Worm (Caenorhabditis elegans): Measurements from ENCODE around the gene sams-4.

sams-4 gene

DNA sequence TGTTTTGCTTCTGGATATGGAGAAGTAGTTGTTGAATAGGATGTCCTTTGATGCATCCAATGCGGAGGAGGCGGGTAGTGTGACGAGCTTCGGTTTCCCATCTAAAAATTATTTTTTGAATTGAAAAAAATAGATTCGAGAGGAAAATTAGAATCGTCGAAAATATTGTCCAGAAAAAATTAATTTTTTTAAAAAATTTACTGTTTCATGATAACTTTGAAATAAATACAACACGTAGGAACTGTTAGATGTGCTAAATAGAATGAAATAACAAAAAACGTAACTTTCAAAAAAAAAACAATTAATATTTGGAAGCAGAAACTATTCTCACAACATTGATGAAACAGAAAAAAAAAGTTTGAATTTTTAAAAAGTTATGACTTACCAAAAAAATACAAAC is 13.7 kb upstream of the sams-4 start, which contains the start of gene C06E7.4:
TSS of gene C06E7.4 (minus strand) at position 101 of the 400 bp plus-strand sequence.
- no peak for TF ChIP-seq W03F9.2 (tag; optimal IDR thresholded peaks at IDR 0.05)
- TF ChIP-seq him-1 (tag; optimal IDR thresholded peaks at IDR 0.05): no peak
- TF ChIP-seq dao-5 (tag; optimal IDR thresholded peaks at IDR 0.05): no peak

- TF ChIP-seq him-1 (tag; optimal IDR thresholded peaks at IDR 0.05): no peak
- no peak for TF ChIP-seq W03F9.2 (tag; optimal IDR thresholded peaks at IDR 0.05)
- TF ChIP-seq dao-5 (tag; optimal IDR thresholded peaks at IDR 0.05): no peak
Measured at ce11 chrIV:5858212-5858611, 12.0 kb upstream of the sams-4 start.

- TF ChIP-seq dao-5 (tag; optimal IDR thresholded peaks at IDR 0.05) (no peak), W03F9.2 (tag; optimal IDR thresholded peaks at IDR 0.05) (no peak), him-1 (tag; optimal IDR thresholded peaks at IDR 0.05) (no peak)
Measured at ce11 chrIV:5856975-5857374, 10.8 kb upstream of the sams-4 start.

DNA sequence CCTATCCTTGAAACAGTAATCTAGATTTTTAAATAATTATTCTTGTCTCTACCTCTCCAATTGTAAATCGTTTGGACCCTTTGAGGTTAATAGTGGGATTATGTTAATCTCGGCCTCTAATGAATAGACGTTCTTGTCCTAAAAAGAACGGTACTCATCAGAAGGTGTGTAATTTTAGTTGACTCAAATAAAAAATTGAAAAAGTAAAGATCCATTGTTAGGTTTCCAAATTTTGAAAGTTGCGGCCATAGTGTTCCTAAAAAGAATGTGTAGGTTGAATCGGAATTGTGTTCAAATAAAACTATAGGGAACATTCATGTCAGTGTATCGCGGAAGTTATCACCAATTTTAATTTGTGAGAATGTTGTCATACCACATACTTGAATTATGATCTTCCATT is 9.4 kb upstream of the sams-4 start:
- TF ChIP-seq W03F9.2 (tag; optimal IDR thresholded peaks at IDR 0.05) (no peak), him-1 (tag; optimal IDR thresholded peaks at IDR 0.05) (no peak), dao-5 (tag; optimal IDR thresholded peaks at IDR 0.05) (no peak)

ce11 chrIV:5850765-5851377 is 4.7 kb upstream of the sams-4 start:
- no peak for TF ChIP-seq W03F9.2 (tag; optimal IDR thresholded peaks at IDR 0.05)
- no peak for TF ChIP-seq him-1 (tag; optimal IDR thresholded peaks at IDR 0.05)
- no peak for TF ChIP-seq dao-5 (tag; optimal IDR thresholded peaks at IDR 0.05)

ce11 chrIV:5847986-5848707 is 2.0 kb upstream of the sams-4 start, which contains the start of gene sams-3:
TSS of gene sams-3 (plus strand) at chrIV:5848657.
- TF ChIP-seq W03F9.2 (tag; optimal IDR thresholded peaks at IDR 0.05) (peak; percentile 7), him-1 (tag; optimal IDR thresholded peaks at IDR 0.05) (no peak)

- no peak for TF ChIP-seq dao-5 (tag; optimal IDR thresholded peaks at IDR 0.05)
- TF ChIP-seq him-1 (tag; optimal IDR thresholded peaks at IDR 0.05): no peak
- TF ChIP-seq W03F9.2 (tag; optimal IDR thresholded peaks at IDR 0.05): no peak
Measured at ce11 chrIV:5842905-5843304, 3.3 kb downstream of the sams-4 start.

ce11 chrIV:5839178-5839577 is 7.0 kb downstream of the sams-4 start, which contains the start of gene C06E7.2:
TSS of gene C06E7.2 (plus strand) at chrIV:5839478.
- no peak for TF ChIP-seq W03F9.2 (tag; optimal IDR thresholded peaks at IDR 0.05)

ce11 chrIV:5834182-5834581 is 12.0 kb downstream of the sams-4 start:
- TF ChIP-seq him-1 (tag; optimal IDR thresholded peaks at IDR 0.05) (no peak), W03F9.2 (tag; optimal IDR thresholded peaks at IDR 0.05) (no peak), dao-5 (tag; optimal IDR thresholded peaks at IDR 0.05) (no peak)

DNA sequence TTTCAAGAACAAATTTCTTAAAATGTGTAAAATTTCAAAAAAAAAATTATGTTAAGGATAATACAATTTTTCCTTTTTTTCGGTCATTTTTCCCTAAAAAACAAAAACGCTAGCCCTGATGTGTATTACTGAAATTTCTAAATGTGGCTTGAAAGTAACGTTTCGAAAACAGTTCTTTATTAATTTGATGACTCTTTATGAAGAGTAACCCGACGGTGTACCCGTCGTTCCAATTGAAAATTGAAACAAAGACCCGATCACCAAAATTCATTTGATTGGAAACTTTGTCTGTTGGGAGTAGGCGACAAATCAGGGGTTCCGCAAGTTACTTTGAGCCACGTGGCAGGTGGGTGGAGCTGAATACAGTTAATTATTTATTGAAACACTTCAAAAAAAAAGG is 13.4 kb downstream of the sams-4 start:
- no peak for TF ChIP-seq him-1 (tag; optimal IDR thresholded peaks at IDR 0.05)
- TF ChIP-seq dao-5 (tag; optimal IDR thresholded peaks at IDR 0.05): no peak
- no peak for TF ChIP-seq W03F9.2 (tag; optimal IDR thresholded peaks at IDR 0.05)

- TF ChIP-seq W03F9.2 (tag; optimal IDR thresholded peaks at IDR 0.05): no peak
- TF ChIP-seq dao-5 (tag; optimal IDR thresholded peaks at IDR 0.05): no peak
- TF ChIP-seq him-1 (tag; optimal IDR thresholded peaks at IDR 0.05): no peak
Measured at ce11 chrIV:5824493-5824892, 21.7 kb downstream of the sams-4 start, which contains the start of gene egal-1. TSS of gene egal-1 (plus strand) at chrIV:5824793.

- TF ChIP-seq him-1 (tag; optimal IDR thresholded peaks at IDR 0.05): no peak
- TF ChIP-seq dao-5 (tag; optimal IDR thresholded peaks at IDR 0.05): no peak
- TF ChIP-seq W03F9.2 (tag; optimal IDR thresholded peaks at IDR 0.05): no peak
Measured at ce11 chrIV:5821997-5822396, 24.2 kb downstream of the sams-4 start.

ce11 chrIV:5820953-5821352 is 25.2 kb downstream of the sams-4 start:
- no peak for TF ChIP-seq W03F9.2 (tag; optimal IDR thresholded peaks at IDR 0.05)
- TF ChIP-seq dao-5 (tag; optimal IDR thresholded peaks at IDR 0.05): no peak
- TF ChIP-seq him-1 (tag; optimal IDR thresholded peaks at IDR 0.05): no peak

- TF ChIP-seq dao-5 (tag; optimal IDR thresholded peaks at IDR 0.05): no peak
- no peak for TF ChIP-seq him-1 (tag; optimal IDR thresholded peaks at IDR 0.05)
- no peak for TF ChIP-seq W03F9.2 (tag; optimal IDR thresholded peaks at IDR 0.05)
Measured at ce11 chrIV:5820056-5820799, 25.9 kb downstream of the sams-4 start.

All from whole organism, L4/young adult.